Fruit fly (Drosophila melanogaster): Measurements from ENCODE around the gene CG4611.

The CG4611 gene

dm6 chr3L:5184860-5185639, 48.9 kb downstream of the CG4611 start:
- TF ChIP-seq CG8632 (GFP tag; optimal IDR thresholded peaks at IDR 0.05), result peak; percentile 41
- peak; percentile 42 for TF ChIP-seq Eip78C (GFP tag)
- peak; percentile 48 for TF ChIP-seq CG32006 (GFP tag; optimal IDR thresholded peaks at IDR 0.05)
- peak; percentile 17 for TF ChIP-seq CG9139 (GFP tag; optimal IDR thresholded peaks at IDR 0.05)
- no peak; the same call in 1 of the 2 replicates for TF ChIP-seq CG15336 (GFP tag; IDR thresholded peaks at IDR 0.05)
- peak; percentile 51 for TF ChIP-seq vri (GFP tag; optimal IDR thresholded peaks at IDR 0.05)
- no peak for TF ChIP-seq Eip75B (GFP tag; optimal IDR thresholded peaks at IDR 0.05)
- peak; percentile 49 for TF ChIP-seq Hr39 (GFP tag; optimal IDR thresholded peaks at IDR 0.05)
- TF ChIP-seq eg (GFP tag; IDR thresholded peaks at IDR 0.05), result 0 out of 3 replicates have a peak, but pooled peaks have one; percentile 9
- peak; percentile 0 for TF ChIP-seq CG4318 (GFP tag; optimal IDR thresholded peaks at IDR 0.05)
- peak; percentile 14 for TF ChIP-seq achi (GFP tag; optimal IDR thresholded peaks at IDR 0.05)
- TF ChIP-seq pdm3 (GFP tag; optimal IDR thresholded peaks at IDR 0.05), result peak; percentile 14
- peak; percentile 53 for TF ChIP-seq OdsH (GFP tag; optimal IDR thresholded peaks at IDR 0.05)
- peak; percentile 29 for TF ChIP-seq CG6276 (GFP tag; optimal IDR thresholded peaks at IDR 0.05)
- TF ChIP-seq Sox14 (GFP tag; optimal IDR thresholded peaks at IDR 0.05), result peak; percentile 17
- peak; percentile 52; the same call in 1 of the 3 replicates for TF ChIP-seq CG8119 (GFP tag; IDR thresholded peaks at IDR 0.05)
- peak; percentile 49 for TF ChIP-seq Smox (GFP tag; optimal IDR thresholded peaks at IDR 0.05)
- peak; percentile 46 for TF ChIP-seq fkh (GFP tag; optimal IDR thresholded peaks at IDR 0.05)
- peak; percentile 27 for TF ChIP-seq CG34406 (GFP tag; optimal IDR thresholded peaks at IDR 0.05)
- peak; percentile 59 for TF ChIP-seq topi (GFP tag; optimal IDR thresholded peaks at IDR 0.05)
- peak; percentile 67 for TF ChIP-seq svp (GFP tag)
- no peak for TF ChIP-seq CG3032 (tag; optimal IDR thresholded peaks at IDR 0.05)
- peak in 1 of 2 experiments; percentile 45 for TF ChIP-seq ss (GFP tag; optimal IDR thresholded peaks at IDR 0.05)
- no peak for TF ChIP-seq Gug (GFP tag; IDR thresholded peaks at IDR 0.05)
- no peak for TF ChIP-seq spab (GFP tag; optimal IDR thresholded peaks at IDR 0.05)
- TF ChIP-seq Ets21C (GFP tag; optimal IDR thresholded peaks at IDR 0.05), result peak; percentile 20
- peak; percentile 22 for TF ChIP-seq CG3919 (GFP tag; optimal IDR thresholded peaks at IDR 0.05)
- peak; percentile 33 for TF ChIP-seq esn (GFP tag; optimal IDR thresholded peaks at IDR 0.05)
- TF ChIP-seq CG6854 (GFP tag; optimal IDR thresholded peaks at IDR 0.05), result peak; percentile 53
- peak; percentile 46 for TF ChIP-seq Met (GFP tag; optimal IDR thresholded peaks at IDR 0.05)
- TF ChIP-seq cyc (GFP tag; optimal IDR thresholded peaks at IDR 0.05), result no peak
- peak; percentile 60 for TF ChIP-seq Hr4 (GFP tag; optimal IDR thresholded peaks at IDR 0.05)
- TF ChIP-seq Sox102F (GFP tag; optimal IDR thresholded peaks at IDR 0.05), result peak; percentile 35
- TF ChIP-seq CG16779 (tag; optimal IDR thresholded peaks at IDR 0.05), result peak; percentile 59
- TF ChIP-seq salr (GFP tag; optimal IDR thresholded peaks at IDR 0.05), result no peak
- TF ChIP-seq CG6808 (GFP tag; optimal IDR thresholded peaks at IDR 0.05), result no peak
- peak; percentile 28 for TF ChIP-seq acj6 (GFP tag; optimal IDR thresholded peaks at IDR 0.05)
- TF ChIP-seq CG31627 (GFP tag; optimal IDR thresholded peaks at IDR 0.05), result peak; percentile 30
- TF ChIP-seq lz (GFP tag; optimal IDR thresholded peaks at IDR 0.05), result peak; percentile 44
- no peak for TF ChIP-seq fd85E (GFP tag; optimal IDR thresholded peaks at IDR 0.05)
- TF ChIP-seq CG6163 (GFP tag; IDR thresholded peaks at IDR 0.05), result 0 out of 3 replicates have a peak, but pooled peaks have one; percentile 6
